Fruit fly (Drosophila melanogaster): Measurements from ENCODE around the gene CG9399.

The CG9399 gene

DNA sequence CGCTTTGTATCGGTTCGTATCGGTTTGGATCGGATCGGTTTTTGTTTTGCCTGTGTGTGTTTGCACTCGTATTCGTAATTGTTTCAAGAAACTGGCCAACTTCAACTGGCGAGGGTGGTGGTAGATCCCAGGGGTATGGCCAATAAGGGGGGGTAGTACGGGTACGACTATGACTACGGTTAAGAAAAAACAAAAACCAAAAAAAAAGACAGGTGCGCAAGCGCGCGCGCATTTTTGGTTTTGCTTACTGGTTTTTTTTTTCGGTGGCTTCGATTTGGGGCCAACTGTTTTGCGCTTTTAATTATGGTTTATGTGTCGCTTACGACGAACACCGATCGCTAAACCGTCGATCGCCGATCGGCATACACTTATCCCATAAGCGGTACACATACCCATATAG lies 20.8 kb upstream of the CG9399 start:
- TF ChIP-seq usp (GFP tag; optimal IDR thresholded peaks at IDR 0.05): no peak
- no peak for TF ChIP-seq lola (GFP tag; optimal IDR thresholded peaks at IDR 0.05)
- TF ChIP-seq Vsx2 (GFP tag; optimal IDR thresholded peaks at IDR 0.05; ENCODE audit: partially characterized antibody): no peak
- TF ChIP-seq ey (GFP tag; optimal IDR thresholded peaks at IDR 0.05): no peak
- TF ChIP-seq Dfd (GFP tag; optimal IDR thresholded peaks at IDR 0.05): no peak
- no peak for TF ChIP-seq dl (GFP tag; optimal IDR thresholded peaks at IDR 0.05; ENCODE audit: insufficient read depth in 1 of 2, partially characterized antibody in 2 of 2)
- no peak for TF ChIP-seq Jra (GFP tag; optimal IDR thresholded peaks at IDR 0.05)
- TF ChIP-seq Hr78 (GFP tag; optimal IDR thresholded peaks at IDR 0.05): no peak
- TF ChIP-seq Hnf4 (GFP tag; optimal IDR thresholded peaks at IDR 0.05): no peak
- TF ChIP-seq CG32264 (GFP tag; optimal IDR thresholded peaks at IDR 0.05): no peak
- no peak for TF ChIP-seq fru (GFP tag; optimal IDR thresholded peaks at IDR 0.05)
- TF ChIP-seq Sp1 (GFP tag; optimal IDR thresholded peaks at IDR 0.05): no peak
- TF ChIP-seq dsf (GFP tag; optimal IDR thresholded peaks at IDR 0.05; ENCODE audit: borderline replicate concordance): no peak
- no peak for TF ChIP-seq Rel (GFP tag; optimal IDR thresholded peaks at IDR 0.05)
- TF ChIP-seq Rel (tag; optimal IDR thresholded peaks at IDR 0.05): no peak
- TF ChIP-seq jim (GFP tag; optimal IDR thresholded peaks at IDR 0.05): no peak
- no peak for TF ChIP-seq GATAd (GFP tag; optimal IDR thresholded peaks at IDR 0.05)
- TF ChIP-seq N (GFP tag; optimal IDR thresholded peaks at IDR 0.05): no peak
- no peak for TF ChIP-seq pan (optimal IDR thresholded peaks at IDR 0.05)

DNA sequence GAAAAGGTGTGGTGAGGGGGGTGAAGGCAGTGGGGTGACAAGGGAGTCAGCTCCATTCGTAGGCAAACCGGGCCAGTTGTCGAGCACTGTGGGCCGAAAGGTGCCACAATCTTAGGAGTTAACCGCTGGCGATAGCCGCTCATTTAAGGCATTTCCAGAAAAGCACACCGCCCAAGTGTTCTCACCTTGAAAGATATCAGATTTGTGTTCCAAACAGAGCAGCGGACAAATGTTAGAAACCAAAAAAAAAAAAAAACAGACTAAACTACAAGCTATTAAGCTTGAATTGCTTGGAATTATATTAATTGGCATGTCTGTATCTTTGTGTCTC lies 20.2 kb upstream of the CG9399 start:
- TF ChIP-seq ey (GFP tag; optimal IDR thresholded peaks at IDR 0.05): no peak
- no peak for TF ChIP-seq Dif (GFP tag; optimal IDR thresholded peaks at IDR 0.05; ENCODE audit: partially characterized antibody)
- TF ChIP-seq Abd-B (GFP tag; optimal IDR thresholded peaks at IDR 0.05): no peak
- TF ChIP-seq CG32264 (GFP tag; optimal IDR thresholded peaks at IDR 0.05): no peak
- TF ChIP-seq br (GFP tag; optimal IDR thresholded peaks at IDR 0.05): no peak
- TF ChIP-seq jim (GFP tag; optimal IDR thresholded peaks at IDR 0.05): no peak
- no peak for TF ChIP-seq brk (GFP tag; optimal IDR thresholded peaks at IDR 0.05)
- TF ChIP-seq Hr83 (GFP tag; optimal IDR thresholded peaks at IDR 0.05; ENCODE audit: poor library complexity, severe bottlenecking): no peak
- TF ChIP-seq foxo (GFP tag; optimal IDR thresholded peaks at IDR 0.05): no peak
- TF ChIP-seq N (GFP tag; optimal IDR thresholded peaks at IDR 0.05): no peak
- no peak for TF ChIP-seq dmrt93B (GFP tag; optimal IDR thresholded peaks at IDR 0.05)
- no peak for TF ChIP-seq Rel (GFP tag; optimal IDR thresholded peaks at IDR 0.05)
- TF ChIP-seq Rel (tag; optimal IDR thresholded peaks at IDR 0.05): no peak

DNA sequence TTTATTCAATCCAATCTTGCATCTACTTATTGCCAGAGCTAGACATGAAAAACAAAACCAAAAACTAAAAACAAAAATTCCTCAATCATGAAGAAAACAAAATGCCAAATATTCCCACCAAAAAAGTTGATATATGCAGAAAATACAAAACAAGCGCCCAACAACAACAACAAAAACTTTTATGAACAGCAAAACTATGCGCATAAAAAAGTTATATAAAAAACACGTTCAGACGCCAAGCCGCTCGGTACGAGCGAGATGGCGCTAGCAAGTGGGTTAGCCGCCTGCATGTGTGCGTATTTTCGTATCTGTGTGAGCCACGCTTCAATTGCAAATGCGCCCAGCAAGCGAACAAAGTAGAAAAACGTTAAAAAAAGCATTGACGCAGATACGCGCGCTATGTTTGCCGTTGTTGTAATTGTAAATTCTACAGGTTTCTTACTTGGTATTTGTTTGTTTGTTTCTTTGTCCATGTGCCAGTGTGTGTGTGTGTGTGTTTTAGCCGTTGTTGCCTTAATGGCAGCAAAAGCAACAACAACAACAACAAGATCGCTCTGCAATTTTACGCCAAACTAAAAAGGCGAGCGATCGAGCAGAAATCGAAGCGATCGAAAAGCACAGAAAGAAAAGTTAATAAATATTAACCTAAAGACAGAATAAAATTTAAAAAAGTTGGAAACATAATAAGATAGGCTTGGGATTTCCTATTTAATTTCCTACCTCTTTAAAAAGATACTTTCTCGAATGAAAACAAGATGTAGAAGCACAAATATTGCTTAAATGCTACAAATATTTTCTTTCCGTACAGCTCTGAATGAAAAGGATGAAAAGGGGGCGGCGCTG lies 19.6 kb upstream of the CG9399 start:
- TF ChIP-seq Hnf4 (GFP tag; optimal IDR thresholded peaks at IDR 0.05) (no peak), jim (GFP tag; optimal IDR thresholded peaks at IDR 0.05) (no peak), psq (GFP tag; optimal IDR thresholded peaks at IDR 0.05) (no peak), fru (GFP tag; optimal IDR thresholded peaks at IDR 0.05) (peak; percentile 12), foxo (GFP tag; optimal IDR thresholded peaks at IDR 0.05) (peak in 1 of 2 experiments; percentile 28), tai (GFP tag; optimal IDR thresholded peaks at IDR 0.05) (no peak), Vsx2 (GFP tag; optimal IDR thresholded peaks at IDR 0.05; ENCODE audit: partially characterized antibody) (no peak)

DNA sequence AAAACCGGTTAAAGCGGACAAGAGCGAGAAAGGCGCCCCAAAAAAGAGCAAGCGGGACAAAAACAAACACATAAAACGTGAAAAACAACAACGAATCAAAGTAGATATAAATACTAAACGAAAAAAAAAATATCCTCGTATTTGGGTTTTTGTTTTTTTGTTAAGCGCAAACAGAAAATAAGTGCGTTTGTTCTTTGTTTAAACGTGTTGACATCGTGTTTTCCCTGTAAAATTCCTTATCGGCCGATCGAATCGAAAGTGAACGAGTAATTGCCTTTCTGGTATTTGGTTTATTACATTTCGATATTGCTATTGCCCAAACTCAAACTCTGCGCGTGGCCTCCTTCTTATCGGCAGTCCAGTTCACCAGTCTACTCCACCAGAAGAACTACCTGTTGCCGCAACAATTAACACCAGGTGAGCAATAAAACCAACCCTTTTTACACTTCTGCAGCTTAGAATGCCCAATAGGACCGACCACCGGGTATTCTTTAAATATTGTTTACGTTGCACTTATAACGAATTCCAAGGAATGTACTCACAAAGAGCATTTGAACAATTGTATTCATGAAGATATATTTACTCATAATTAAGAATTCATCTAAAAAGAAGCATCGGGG lies 17.9 kb upstream of the CG9399 start:
- no peak for TF ChIP-seq sage (GFP tag; optimal IDR thresholded peaks at IDR 0.05)
- no peak for TF ChIP-seq rgr (GFP tag; optimal IDR thresholded peaks at IDR 0.05)

DNA sequence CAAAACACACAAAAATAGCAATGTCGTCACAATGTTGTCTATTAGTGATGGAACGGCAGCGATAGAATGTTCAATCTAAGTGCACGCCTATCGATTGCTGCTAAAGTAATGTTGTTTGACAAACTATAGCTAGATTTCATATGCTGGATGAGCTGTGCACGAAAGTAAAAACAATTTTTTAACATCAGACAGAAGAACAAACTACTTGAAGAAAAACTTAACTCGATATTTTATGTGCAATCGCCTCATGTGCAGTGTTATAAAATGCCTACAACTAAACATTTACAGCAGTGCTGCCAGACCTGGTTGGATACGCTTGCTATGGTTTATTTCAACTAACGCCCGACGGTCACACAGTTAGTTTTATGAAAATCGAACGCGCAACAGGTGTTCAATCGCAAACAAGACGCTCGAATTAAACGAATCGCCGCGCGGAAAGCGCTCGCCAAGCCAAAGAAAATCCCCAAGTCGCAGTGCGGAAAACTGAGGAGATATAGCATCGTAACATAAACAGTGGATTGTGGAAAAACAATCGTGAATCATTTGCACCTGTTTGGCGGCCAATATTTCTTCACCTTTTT lies 17.0 kb upstream of the CG9399 start, which contains the start of the genes bocks and CG8312:
TSS of gene bocks (minus strand) at position 51 of the 581 bp plus-strand sequence.
TSS of gene CG8312 (plus strand) at position 358 of the 581 bp plus-strand sequence.
- TF ChIP-seq Abd-B (GFP tag; optimal IDR thresholded peaks at IDR 0.05) (no peak), Jra (GFP tag; optimal IDR thresholded peaks at IDR 0.05) (peak; percentile 80), Hr83 (GFP tag; optimal IDR thresholded peaks at IDR 0.05; ENCODE audit: poor library complexity, severe bottlenecking) (peak; percentile 31), usp (GFP tag; optimal IDR thresholded peaks at IDR 0.05) (no peak), lola (GFP tag; optimal IDR thresholded peaks at IDR 0.05) (no peak), Sp1 (GFP tag; optimal IDR thresholded peaks at IDR 0.05) (peak; percentile 21), rgr (GFP tag; optimal IDR thresholded peaks at IDR 0.05) (peak; percentile 42), Rel (GFP tag; optimal IDR thresholded peaks at IDR 0.05) (no peak), Rel (tag; optimal IDR thresholded peaks at IDR 0.05) (peak; percentile 48), HLH106 (tag; optimal IDR thresholded peaks at IDR 0.05) (peak; percentile 36), CG9705 (GFP tag; optimal IDR thresholded peaks at IDR 0.05) (peak; percentile 22), brk (GFP tag; optimal IDR thresholded peaks at IDR 0.05) (no peak), br (GFP tag; optimal IDR thresholded peaks at IDR 0.05) (peak; percentile 63), Dfd (GFP tag; optimal IDR thresholded peaks at IDR 0.05) (no peak), sv (GFP tag; optimal IDR thresholded peaks at IDR 0.05) (peak; percentile 27), Dif (GFP tag; optimal IDR thresholded peaks at IDR 0.05; ENCODE audit: partially characterized antibody) (no peak), Hr78 (GFP tag; optimal IDR thresholded peaks at IDR 0.05) (no peak), GATAd (GFP tag; optimal IDR thresholded peaks at IDR 0.05) (no peak), Mio (GFP tag; optimal IDR thresholded peaks at IDR 0.05) (no peak), woc (GFP tag; optimal IDR thresholded peaks at IDR 0.05) (no peak), Vsx2 (GFP tag; optimal IDR thresholded peaks at IDR 0.05; ENCODE audit: partially characterized antibody) (no peak), dsf (GFP tag; optimal IDR thresholded peaks at IDR 0.05; ENCODE audit: borderline replicate concordance) (no peak), Myc (optimal IDR thresholded peaks at IDR 0.05) (peak; percentile 63), pan (optimal IDR thresholded peaks at IDR 0.05) (no peak), dl (GFP tag; optimal IDR thresholded peaks at IDR 0.05; ENCODE audit: insufficient read depth in 1 of 2, partially characterized antibody in 2 of 2) (no peak), dmrt93B (GFP tag; optimal IDR thresholded peaks at IDR 0.05) (no peak), Hnf4 (GFP tag; optimal IDR thresholded peaks at IDR 0.05) (peak; percentile 78)

Measured in whole organism, wandering third instar larva.